Worm (Caenorhabditis elegans) whole organism, L1 larva: ENCODE results near the gene T04H1.12.

Experiments
- elt-3 ChIP-seq, 6 experiments: fragments of 150-350 bp in 1 of 6; sonication (generic microtip); optimal IDR thresholded peaks; 2 replicates each; lab custom pipeline; 2017 to 2018; ENCODE audit warnings: missing biosample characterization in 6 of 6, missing genetic modification characterization in 6 of 6, inconsistent platforms in 1 of 6
- nhr-76 ChIP-seq: sonication (generic microtip); optimal IDR thresholded peaks from 2 replicates; lab custom pipeline; 2017; ENCODE audit warnings: missing biosample characterization, missing genetic modification characterization
- unc-130 ChIP-seq: fragments of 150-350 bp; optimal IDR thresholded peaks from 2 replicates; lab custom pipeline; 2017; ENCODE audit warnings: missing biosample characterization, missing genetic modification characterization, inconsistent platforms

DNA sequence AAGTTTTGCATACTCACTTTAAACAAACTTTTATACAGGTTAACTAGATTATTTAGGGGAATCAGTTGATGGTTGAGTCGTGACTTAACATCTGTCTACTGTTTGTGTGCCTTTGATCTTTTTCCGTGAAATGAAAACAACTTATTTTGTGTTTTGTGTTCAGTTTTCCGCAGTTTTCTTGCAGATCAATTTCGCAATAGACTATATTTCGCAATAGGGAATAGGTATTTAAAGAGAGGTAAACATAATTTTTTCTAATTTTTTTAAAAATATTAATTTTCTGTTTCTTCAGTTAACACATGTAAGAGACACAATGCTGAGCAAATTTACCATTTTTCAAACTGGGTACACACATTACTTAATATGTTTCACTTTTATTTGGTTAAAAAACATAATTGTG, 5.9 kb downstream of the T04H1.12 start, which contains the start of gene tbb-6:
- TF ChIP-seq nhr-76 (no peak), unc-130 (tag; lab: Kevin White, UChicago) (no peak), elt-3 (tag; optimal IDR thresholded peaks at IDR 0.05; lab: Kevin White, UChicago) (no peak)
